Worm (Caenorhabditis elegans) whole organism, L1 larva: ENCODE measurements around the gene pals-34.

Experiments
- C04F5.9 ChIP-seq: sonication (generic microtip); optimal IDR thresholded peaks from 2 replicates; lab custom pipeline; 2016; ENCODE audit warnings: missing genetic modification characterization, missing compliant biosample characterization
- F16B12.6 ChIP-seq: fragments of 150-350 bp; optimal IDR thresholded peaks from 2 replicates; lab custom pipeline; 2014; ENCODE audit warnings: missing biosample characterization, missing genetic modification characterization
- Y116A8C.19 ChIP-seq: sonication (generic microtip); optimal IDR thresholded peaks from 2 replicates; lab custom pipeline; 2016; ENCODE audit warnings: missing compliant biosample characterization, missing genetic modification characterization, borderline replicate concordance
- aly-2 ChIP-seq: fragments of 150-350 bp; optimal IDR thresholded peaks from 2 replicates; lab custom pipeline; 2014; ENCODE audit warnings: missing biosample characterization, missing genetic modification characterization
- ama-1 ChIP-seq: fragments of 150-350 bp; optimal IDR thresholded peaks from 2 replicates; lab custom pipeline; 2014
- blmp-1 ChIP-seq: fragments of 150-350 bp; optimal IDR thresholded peaks from 2 replicates; lab custom pipeline; 2014; ENCODE audit warnings: missing biosample characterization, missing genetic modification characterization
- ceh-8 ChIP-seq: fragments of 200-800 bp; sonication (Bioruptor generic); optimal IDR thresholded peaks from 2 replicates; lab custom pipeline; 2018; ENCODE audit warnings: mild to moderate bottlenecking, missing genetic modification characterization, moderate library complexity, missing compliant biosample characterization
- ceh-88 ChIP-seq: fragments of 200-800 bp; sonication (Bioruptor generic); IDR thresholded peaks from 2 replicates; pipeline ENCODE4 v1.3.6; 2022; ENCODE audit warnings: missing genetic modification characterization, missing compliant biosample characterization
- ceh-90 ChIP-seq: sonication (generic microtip); optimal IDR thresholded peaks from 2 replicates; lab custom pipeline; 2016; ENCODE audit warnings: missing genetic modification characterization, missing compliant biosample characterization
- dpl-1 ChIP-seq, 3 experiments: fragments of 150-350 bp in 2 of 3; sonication (generic microtip) in 1 of 3; optimal IDR thresholded peaks; 2 replicates each; lab custom pipeline; 2014 to 2017; ENCODE audit warnings: missing biosample characterization in 3 of 3, missing genetic modification characterization in 3 of 3, missing genetic modification reagents in 3 of 3
- efl-3 ChIP-seq: fragments of 200-800 bp; sonication (Bioruptor generic); optimal IDR thresholded peaks from 2 replicates; lab custom pipeline; 2018; ENCODE audit warnings: mild to moderate bottlenecking, missing genetic modification characterization, missing compliant biosample characterization
- egl-13 ChIP-seq: sonication (generic microtip); optimal IDR thresholded peaks from 2 replicates; lab custom pipeline; 2016; ENCODE audit warnings: missing genotype, missing genetic modification reagents, missing genetic modification characterization, missing compliant biosample characterization
- elt-2 ChIP-seq: sonication (generic microtip); optimal IDR thresholded peaks from 2 replicates; lab custom pipeline; 2016; ENCODE audit warnings: missing genetic modification characterization, mild to moderate bottlenecking, inconsistent platforms, missing compliant biosample characterization, missing genetic modification reagents
- elt-3 ChIP-seq, 6 experiments: fragments of 150-350 bp in 1 of 6; sonication (generic microtip); optimal IDR thresholded peaks; 2 replicates each; lab custom pipeline; 2017 to 2018; ENCODE audit warnings: missing biosample characterization in 6 of 6, missing genetic modification characterization in 6 of 6, inconsistent platforms in 1 of 6
- ets-5 ChIP-seq: fragments of 200-800 bp; sonication (Bioruptor generic); IDR thresholded peaks from 2 replicates; pipeline ENCODE4 v1.3.6; 2022; ENCODE audit warnings: missing genetic modification characterization, missing compliant biosample characterization
- fkh-10 ChIP-seq: sonication (generic microtip); optimal IDR thresholded peaks from 2 replicates; lab custom pipeline; 2017; ENCODE audit warnings: missing biosample characterization, missing genetic modification reagents, missing genetic modification characterization
- hlh-17 ChIP-seq: fragments of 200-800 bp; sonication (Bioruptor generic); optimal IDR thresholded peaks from 2 replicates; lab custom pipeline; 2018; ENCODE audit warnings: missing genetic modification characterization, mild to moderate bottlenecking, missing compliant biosample characterization, moderate library complexity, borderline replicate concordance
- hpl-2 ChIP-seq: fragments of 150-350 bp; optimal IDR thresholded peaks from 2 replicates; lab custom pipeline; 2014; ENCODE audit warnings: missing biosample characterization, missing genetic modification reagents, missing genetic modification characterization
- irx-1 ChIP-seq: sonication (generic microtip); optimal IDR thresholded peaks from 2 replicates; lab custom pipeline; 2016; ENCODE audit warnings: missing genetic modification characterization, missing compliant biosample characterization
- lin-15B ChIP-seq: fragments of 150-350 bp; sonication (generic microtip); optimal IDR thresholded peaks from 3 replicates; lab custom pipeline; 2014; ENCODE audit warnings: missing biosample characterization, missing genetic modification characterization
- lsy-2 ChIP-seq, 2 experiments: fragments of 150-350 bp; optimal IDR thresholded peaks; 2 replicates each; lab custom pipeline; 2014; ENCODE audit warnings: missing biosample characterization in 2 of 2, missing genetic modification characterization in 2 of 2
- mep-1 ChIP-seq: fragments of 150-350 bp; optimal IDR thresholded peaks from 2 replicates; lab custom pipeline; 2014; ENCODE audit warnings: missing biosample characterization, missing genetic modification characterization
- nhr-28 ChIP-seq: fragments of 150-350 bp; optimal IDR thresholded peaks from 2 replicates; lab custom pipeline; 2014; ENCODE audit warnings: missing biosample characterization, missing genetic modification characterization
- nhr-47 ChIP-seq: sonication (generic microtip); optimal IDR thresholded peaks from 2 replicates; lab custom pipeline; 2016; ENCODE audit warnings: mild to moderate bottlenecking, missing genetic modification characterization, moderate library complexity, missing compliant biosample characterization
- nhr-71 ChIP-seq: sonication (generic microtip); optimal IDR thresholded peaks from 2 replicates; lab custom pipeline; 2016; ENCODE audit warnings: mild to moderate bottlenecking, missing genetic modification characterization, moderate library complexity, missing compliant biosample characterization
- nhr-76 ChIP-seq: sonication (generic microtip); optimal IDR thresholded peaks from 2 replicates; lab custom pipeline; 2017; ENCODE audit warnings: missing biosample characterization, missing genetic modification characterization
- nhr-77 ChIP-seq: fragments of 150-350 bp; optimal IDR thresholded peaks from 2 replicates; lab custom pipeline; 2014; ENCODE audit warnings: missing biosample characterization, missing genetic modification characterization
- nhr-84 ChIP-seq: sonication (generic microtip); optimal IDR thresholded peaks from 2 replicates; lab custom pipeline; 2017; ENCODE audit warnings: missing biosample characterization, missing genetic modification characterization
- nhr-85 ChIP-seq: sonication (generic microtip); peaks from one replicate; lab custom pipeline; 2016; ENCODE audit warnings: missing genetic modification characterization, inconsistent platforms, missing compliant biosample characterization
- nhr-90 ChIP-seq: sonication (generic microtip); optimal IDR thresholded peaks from 2 replicates; lab custom pipeline; 2016; ENCODE audit warnings: mild to moderate bottlenecking, missing genetic modification characterization, missing compliant biosample characterization; ENCODE audit not compliant: poor library complexity
- pax-3 ChIP-seq: fragments of 200-800 bp; sonication (Bioruptor generic); optimal IDR thresholded peaks from 2 replicates; lab custom pipeline; 2018; ENCODE audit warnings: mild to moderate bottlenecking, missing genetic modification characterization, moderate library complexity, missing compliant biosample characterization
- pqm-1 ChIP-seq: sonication (generic microtip); optimal IDR thresholded peaks from 3 replicates; lab custom pipeline; 2017; ENCODE audit warnings: missing biosample characterization, missing genetic modification characterization
- skn-1 ChIP-seq: fragments of 150-350 bp; optimal IDR thresholded peaks from 2 replicates; lab custom pipeline; 2014; ENCODE audit warnings: missing biosample characterization, missing genetic modification characterization
- snpc-4 ChIP-seq: fragments of 150-350 bp; optimal IDR thresholded peaks from 2 replicates; lab custom pipeline; 2014; ENCODE audit warnings: missing biosample characterization, missing genetic modification characterization
- sox-4 ChIP-seq: sonication (generic microtip); optimal IDR thresholded peaks from 2 replicates; lab custom pipeline; 2016; ENCODE audit warnings: missing genetic modification characterization, missing compliant biosample characterization
- sup-37 ChIP-seq: fragments of 200-800 bp; sonication (Bioruptor generic); optimal IDR thresholded peaks from 2 replicates; lab custom pipeline; 2018; ENCODE audit warnings: mild to moderate bottlenecking, missing genetic modification characterization, missing compliant biosample characterization
- tlp-1 ChIP-seq: fragments of 150-350 bp; optimal IDR thresholded peaks from 2 replicates; lab custom pipeline; 2014; ENCODE audit warnings: missing biosample characterization, missing genetic modification characterization
- unc-130 ChIP-seq: fragments of 150-350 bp; optimal IDR thresholded peaks from 2 replicates; lab custom pipeline; 2017; ENCODE audit warnings: missing biosample characterization, missing genetic modification characterization, inconsistent platforms
- unc-62 ChIP-seq: fragments of 150-350 bp; optimal IDR thresholded peaks from 2 replicates; lab custom pipeline; 2014; ENCODE audit warnings: missing biosample characterization, missing genetic modification reagents, missing genetic modification characterization
- vab-15 ChIP-seq: sonication (generic microtip); optimal IDR thresholded peaks from 2 replicates; lab custom pipeline; 2017; ENCODE audit warnings: missing genotype, mild to moderate bottlenecking, missing genetic modification characterization, missing compliant biosample characterization
- xbp-1 ChIP-seq: sonication (generic microtip); optimal IDR thresholded peaks from 2 replicates; lab custom pipeline; 2016; ENCODE audit warnings: missing genetic modification characterization, missing compliant biosample characterization
- zag-1 ChIP-seq: fragments of 150-350 bp; optimal IDR thresholded peaks from 2 replicates; lab custom pipeline; 2014; ENCODE audit warnings: missing biosample characterization, missing genetic modification characterization
- ztf-11 ChIP-seq, 2 experiments: sonication (generic microtip); optimal IDR thresholded peaks; 2 replicates each; lab custom pipeline; 2016 to 2017; ENCODE audit warnings: missing genetic modification characterization in 2 of 2, missing biosample characterization in 1 of 2, missing compliant biosample characterization in 1 of 2
- ztf-4 ChIP-seq: fragments of 150-350 bp; optimal IDR thresholded peaks from 2 replicates; lab custom pipeline; 2014; ENCODE audit warnings: missing biosample characterization, missing genetic modification characterization

Gene pals-34

ce11 chrV:8000929-8001513, 44.7 kb upstream of the pals-34 start, which contains the start of gene Y97E10AR.1 (continued):
- TF ChIP-seq nhr-47 (peak; percentile 86), sox-4 (tag; lab: Kevin White, UChicago) (no peak), elt-2 (tag; lab: Kevin White, UChicago) (peak; percentile 81), unc-130 (tag; lab: Kevin White, UChicago) (no peak), ets-5 (no peak), lin-15B (tag; lab: Kevin White, UChicago) (peak; percentile 13), pqm-1 (no peak), mep-1 (tag; lab: Kevin White, UChicago) (peak; percentile 76), irx-1 (peak; percentile 77), ztf-11 (tag; optimal IDR thresholded peaks at IDR 0.05; lab: Kevin White, UChicago) (peak in 1 of 2 experiments; percentile 41), nhr-77 (tag; lab: Kevin White, UChicago) (peak; percentile 77), pax-3 (tag; lab: Kevin White, UChicago) (no peak), xbp-1 (tag; lab: Kevin White, UChicago) (peak; percentile 67), ztf-4 (peak; percentile 48), nhr-28 (tag; lab: Kevin White, UChicago) (no peak), lsy-2 (tag; optimal IDR thresholded peaks at IDR 0.05; lab: Kevin White, UChicago) (peak; percentile 68 to 89), ceh-8 (GFP tag; lab: Kevin White, UChicago) (peak; percentile 22), C04F5.9 (tag; lab: Kevin White, UChicago) (no peak), hpl-2 (GFP tag; lab: Kevin White, UChicago) (no peak), efl-3 (GFP tag; lab: Kevin White, UChicago) (no peak), elt-3 (tag; optimal IDR thresholded peaks at IDR 0.05; lab: Kevin White, UChicago) (peak in 1 of 6 experiments; percentile 7), F16B12.6 (peak; percentile 25), tlp-1 (tag; lab: Kevin White, UChicago) (no peak), nhr-84 (tag; lab: Kevin White, UChicago) (no peak), fkh-10 (GFP tag; lab: Kevin White, UChicago) (peak; percentile 57), nhr-71 (tag; lab: Kevin White, UChicago) (peak; percentile 91), snpc-4 (tag; lab: Kevin White, UChicago) (peak; percentile 3), egl-13 (tag; lab: Kevin White, UChicago) (peak; percentile 73), aly-2 (no peak), unc-62 (GFP tag; lab: Kevin White, UChicago) (no peak), ama-1 (lab: Kevin White, UChicago) (no peak), Y116A8C.19 (tag; lab: Kevin White, UChicago) (no peak), sup-37 (GFP tag; lab: Kevin White, UChicago) (no peak), vab-15 (tag; lab: Kevin White, UChicago) (no peak), nhr-90 (tag; lab: Kevin White, UChicago) (no peak), zag-1 (tag; lab: Kevin White, UChicago) (peak; percentile 72), ceh-90 (tag; lab: Kevin White, UChicago) (no peak), hlh-17 (GFP tag; lab: Kevin White, UChicago) (no peak), ceh-88 (GFP tag; lab: Robert Waterston, UW) (peak; percentile 29; the same call in 1 of the 2 replicates), nhr-76 (no peak)
- TF ChIP-seq, all 84 proteins: peak for 50

DNA sequence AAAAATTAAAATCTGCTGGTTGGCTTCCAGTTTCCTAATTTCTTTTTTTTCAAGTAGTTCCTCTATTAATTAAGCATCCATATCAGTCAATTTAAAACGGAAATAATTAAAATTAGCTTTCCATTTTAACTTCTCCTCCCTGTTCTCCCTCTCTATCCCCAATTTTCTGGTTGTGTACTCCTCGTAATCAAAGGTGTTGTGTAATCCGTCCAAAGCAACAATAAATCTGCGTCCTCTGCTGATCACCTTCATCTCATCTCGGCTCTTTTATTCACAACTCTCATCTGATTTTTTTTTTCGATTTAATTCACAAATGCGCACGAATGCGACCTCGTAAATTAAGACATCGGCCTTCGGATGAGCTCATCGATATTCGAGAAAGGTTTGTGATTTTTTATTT, 39.6 kb upstream of the pals-34 start, which contains the start of gene Y97E10AR.2:
TSS of gene Y97E10AR.2 (plus strand) at position 301 of the 400 bp plus-strand sequence.
- TF ChIP-seq vab-15 (tag; lab: Kevin White, UChicago) (no peak), dpl-1 (GFP tag; optimal IDR thresholded peaks at IDR 0.05; lab: Kevin White, UChicago) (no peak), irx-1 (no peak), Y116A8C.19 (tag; lab: Kevin White, UChicago) (no peak), nhr-85 (tag; lab: Kevin White, UChicago) (no peak), hpl-2 (GFP tag; lab: Kevin White, UChicago) (no peak), snpc-4 (tag; lab: Kevin White, UChicago) (no peak), skn-1 (no peak), ceh-90 (tag; lab: Kevin White, UChicago) (no peak), ceh-8 (GFP tag; lab: Kevin White, UChicago) (no peak), blmp-1 (tag; lab: Kevin White, UChicago) (no peak)
